Fruit fly (Drosophila melanogaster) whole organism, embryonic: Measurements from ENCODE around the gene MstProx.

Source experiments
- CG18011 ChIP-seq: fragments of 200-800 bp; sonication (Bioruptor generic); optimal IDR thresholded peaks from 2 replicates; lab custom pipeline; 2017; ENCODE audit warnings: missing biosample characterization, missing genetic modification characterization, mild to moderate bottlenecking, moderate library complexity, missing genotype
- CG31441 ChIP-seq: fragments of 200-800 bp; sonication (Bioruptor generic); IDR thresholded peaks from 2 replicates; pipeline ENCODE4 v1.3.6; 2022; ENCODE audit warnings: missing biosample characterization, missing genetic modification characterization
- CG4730 ChIP-seq: fragments of 200-800 bp; sonication (Bioruptor generic); IDR thresholded peaks from 2 replicates; pipeline ENCODE4 v1.3.6; 2022; ENCODE audit warnings: missing biosample characterization, missing genetic modification characterization
- CG6689 ChIP-seq: fragments of 200-800 bp; sonication (Bioruptor generic); IDR thresholded peaks from 2 replicates; pipeline ENCODE4 v1.3.6; 2022; ENCODE audit warnings: missing biosample characterization, missing genetic modification characterization
- bowl ChIP-seq: fragments of 200-800 bp; sonication (Bioruptor generic); IDR thresholded peaks from 2 replicates; pipeline ENCODE4 v1.3.6; 2022; ENCODE audit warnings: missing biosample characterization, missing genetic modification characterization
- kah ChIP-seq: fragments of 200-800 bp; sonication (Bioruptor generic); optimal IDR thresholded peaks from 2 replicates; lab custom pipeline; 2018; ENCODE audit warnings: missing biosample characterization, mild to moderate bottlenecking, missing genetic modification characterization
- mirr ChIP-seq: fragments of 200-800 bp; sonication (Bioruptor generic); optimal IDR thresholded peaks from 3 replicates; lab custom pipeline; 2018; ENCODE audit warnings: missing biosample characterization, mild to moderate bottlenecking, missing genetic modification characterization
- ttk ChIP-seq: fragments of 200-800 bp; sonication (Bioruptor generic); IDR thresholded peaks from 2 replicates; pipeline ENCODE4 v2.1.2; 2022; ENCODE audit warnings: missing biosample characterization, missing genetic modification characterization
- wdn ChIP-seq: fragments of 200-800 bp; sonication (Bioruptor generic); IDR thresholded peaks from 2 replicates; pipeline ENCODE4 v1.3.6; 2022; ENCODE audit warnings: missing biosample characterization, missing genetic modification characterization

DNA sequence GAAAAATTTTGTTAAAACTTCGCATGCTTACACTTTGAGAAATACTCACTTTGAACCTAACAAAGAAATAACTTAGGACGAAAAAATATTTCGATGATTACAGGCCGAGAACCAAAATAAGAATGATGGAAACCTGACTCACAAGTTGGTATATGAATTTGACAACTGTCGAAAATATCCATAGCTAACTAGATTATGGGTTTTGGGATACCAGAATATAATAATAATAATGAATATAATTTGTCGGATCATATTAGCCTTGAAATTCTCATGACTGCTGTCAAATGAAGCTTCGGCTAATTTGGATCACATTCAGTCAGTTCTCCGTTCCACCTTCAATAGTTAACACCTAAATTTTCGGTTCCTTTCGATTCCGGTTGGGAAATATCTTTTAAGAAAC is 3.6 kb downstream of the MstProx start, which contains the start of the genes Mst84Db and Mst84Da:
- TF ChIP-seq ttk (GFP tag; lab: Robert Waterston, UW) (no peak), wdn (GFP tag; lab: Robert Waterston, UW) (no peak), mirr (GFP tag; lab: Kevin White, UChicago) (no peak), CG4730 (GFP tag; lab: Robert Waterston, UW) (no peak), kah (no peak), CG31441 (no peak), bowl (GFP tag; lab: Robert Waterston, UW) (no peak), CG6689 (no peak), CG18011 (GFP tag; lab: Kevin White, UChicago) (no peak)
